Fruit fly (Drosophila melanogaster): ENCODE results near the gene Prtl99C.

The Prtl99C gene

dm6 chr3R:29876733-29877193 is 41.0 kb downstream of the Prtl99C start, which contains the start of gene CG31038:
Gene CG31038, plus strand, starts transcription at chr3R:29877059.
- no peak for TF ChIP-seq h (optimal IDR thresholded peaks at IDR 0.05)
- no peak for TF ChIP-seq Myc (optimal IDR thresholded peaks at IDR 0.05)
- no peak for TF ChIP-seq insv (optimal IDR thresholded peaks at IDR 0.05)
- no peak for TF ChIP-seq Sin3A (optimal IDR thresholded peaks at IDR 0.05)
- no peak for TF ChIP-seq ttk (optimal IDR thresholded peaks at IDR 0.05)
- TF ChIP-seq psq (optimal IDR thresholded peaks at IDR 0.05): no peak

- no peak for TF ChIP-seq h (optimal IDR thresholded peaks at IDR 0.05)
These were observed 44.6 kb downstream of the Prtl99C start for dm6 chr3R:29880306-29880705.

Data from Kc167 (cell line).